Worm (Caenorhabditis elegans) whole organism, young adult: ENCODE results near the gene clec-162.

ENCODE experiments used
- C17E4.6 ChIP-seq: fragments of 200-800 bp; sonication (Bioruptor generic); IDR thresholded peaks from 2 replicates; pipeline ENCODE4 v1.3.6; 2022; ENCODE audit warnings: missing genetic modification reagents, missing genetic modification characterization, missing compliant biosample characterization
- F10E7.11 ChIP-seq: sonication (generic microtip); optimal IDR thresholded peaks from 2 replicates; lab custom pipeline; 2017; ENCODE audit warnings: mild to moderate bottlenecking, missing genetic modification characterization, moderate library complexity, missing compliant biosample characterization
- F37B4.10 ChIP-seq: fragments of 200-800 bp; sonication (Bioruptor generic); IDR thresholded peaks from 2 replicates; pipeline ENCODE4 v1.3.6; 2022; ENCODE audit warnings: missing genetic modification characterization, missing compliant biosample characterization
- F49E8.2 ChIP-seq: sonication (generic microtip); optimal IDR thresholded peaks from 3 replicates; lab custom pipeline; 2017; ENCODE audit warnings: missing genetic modification characterization, mild to moderate bottlenecking, missing compliant biosample characterization, antibody characterized with exemption, moderate library complexity; ENCODE audit not compliant: insufficient read depth
- F55B11.4 ChIP-seq: sonication (generic microtip); optimal IDR thresholded peaks from 2 replicates; lab custom pipeline; 2016; ENCODE audit warnings: missing compliant biosample characterization, missing genetic modification characterization, borderline replicate concordance; ENCODE audit not compliant: insufficient read depth
- F57A8.1 ChIP-seq: fragments of 200-800 bp; sonication (Bioruptor generic); optimal IDR thresholded peaks from 2 replicates; lab custom pipeline; 2018; ENCODE audit warnings: mild to moderate bottlenecking, missing genetic modification characterization, moderate library complexity, missing compliant biosample characterization
- F57C9.4 ChIP-seq: sonication (generic microtip); optimal IDR thresholded peaks from 2 replicates; lab custom pipeline; 2017; ENCODE audit warnings: mild to moderate bottlenecking, missing genetic modification characterization, missing compliant biosample characterization
- T26A5.8 ChIP-seq: sonication (generic microtip); optimal IDR thresholded peaks from 2 replicates; lab custom pipeline; 2016; ENCODE audit warnings: missing genetic modification characterization, missing compliant biosample characterization
- Y56A3A.18 ChIP-seq: fragments of 200-800 bp; sonication (Bioruptor generic); IDR thresholded peaks from 2 replicates; pipeline ENCODE4 v1.3.6; 2022; ENCODE audit warnings: missing genetic modification reagents, missing genetic modification characterization, missing compliant biosample characterization
- Y79H2A.3 ChIP-seq: fragments of 200-800 bp; sonication (Bioruptor generic); conservative IDR thresholded peaks from 2 replicates; pipeline ENCODE4 v1.3.6; 2022; ENCODE audit warnings: missing genetic modification reagents, missing genetic modification characterization, missing compliant biosample characterization
- akir-1 ChIP-seq: fragments of 200-800 bp; sonication (Bioruptor generic); optimal IDR thresholded peaks from 2 replicates; lab custom pipeline; 2018; ENCODE audit warnings: mild to moderate bottlenecking, missing genetic modification characterization, moderate library complexity, missing compliant biosample characterization
- aptf-2 ChIP-seq: fragments of 200-800 bp; sonication (Bioruptor generic); conservative IDR thresholded peaks from 2 replicates; pipeline ENCODE4 v1.3.6; 2022; ENCODE audit warnings: missing genetic modification reagents, missing genetic modification characterization, missing compliant biosample characterization
- atf-7 ChIP-seq: sonication (generic microtip); optimal IDR thresholded peaks from 2 replicates; lab custom pipeline; 2017; ENCODE audit warnings: mild to moderate bottlenecking, missing genetic modification characterization, missing compliant biosample characterization
- attf-5 ChIP-seq: fragments of 200-800 bp; sonication (Bioruptor generic); optimal IDR thresholded peaks from 2 replicates; lab custom pipeline; 2018; ENCODE audit warnings: mild to moderate bottlenecking, missing genetic modification characterization, missing compliant biosample characterization
- bed-1 ChIP-seq: fragments of 200-800 bp; sonication (Bioruptor generic); IDR thresholded peaks from 2 replicates; pipeline ENCODE4 v1.3.6; 2022; ENCODE audit warnings: missing genetic modification reagents, missing genetic modification characterization, missing compliant biosample characterization
- bed-2 ChIP-seq: fragments of 200-800 bp; sonication (Bioruptor generic); IDR thresholded peaks from 2 replicates; pipeline ENCODE4 v1.3.6; 2022; ENCODE audit warnings: missing genetic modification reagents, missing genetic modification characterization, missing compliant biosample characterization
- cebp-1 ChIP-seq, 2 experiments: fragments of 200-800 bp in 1 of 2; sonication (Bioruptor generic) in 1 of 2; sonication (generic microtip) in 1 of 2; IDR thresholded peaks in 1 of 2; optimal IDR thresholded peaks in 1 of 2; 2 replicates each; pipeline versions ENCODE4 v1.3.6 to Lab custom; 2017 to 2022; ENCODE audit warnings: missing compliant biosample characterization in 2 of 2, missing genetic modification characterization in 2 of 2, mild to moderate bottlenecking in 1 of 2, missing genetic modification reagents in 1 of 2, moderate library complexity in 1 of 2
- ceh-27 ChIP-seq: fragments of 200-800 bp; sonication (Bioruptor generic); optimal IDR thresholded peaks from 2 replicates; lab custom pipeline; 2018; ENCODE audit warnings: mild to moderate bottlenecking, missing genetic modification characterization, moderate library complexity, missing compliant biosample characterization
- ceh-58 ChIP-seq: fragments of 200-800 bp; sonication (Bioruptor generic); IDR thresholded peaks from 2 replicates; pipeline ENCODE4 v1.3.6; 2022; ENCODE audit warnings: missing genetic modification characterization, missing compliant biosample characterization
- ceh-79 ChIP-seq: sonication (generic microtip); optimal IDR thresholded peaks from 2 replicates; lab custom pipeline; 2017; ENCODE audit warnings: mild to moderate bottlenecking, missing genetic modification characterization, missing compliant biosample characterization
- die-1 ChIP-seq: sonication (generic microtip); optimal IDR thresholded peaks from 2 replicates; lab custom pipeline; 2016; ENCODE audit warnings: missing genotype, mild to moderate bottlenecking, missing genetic modification characterization, missing compliant biosample characterization
- dox-1 ChIP-seq: fragments of 200-800 bp; sonication (Bioruptor generic); IDR thresholded peaks from 2 replicates; pipeline ENCODE4 v1.3.6; 2022; ENCODE audit warnings: missing genetic modification reagents, missing genetic modification characterization, missing compliant biosample characterization
- ets-4 ChIP-seq: fragments of 200-800 bp; sonication (Bioruptor generic); optimal IDR thresholded peaks from 2 replicates; lab custom pipeline; 2018; ENCODE audit warnings: mild to moderate bottlenecking, missing genetic modification characterization, missing compliant biosample characterization
- him-1 ChIP-seq: sonication (generic microtip); optimal IDR thresholded peaks from 2 replicates; lab custom pipeline; 2016; ENCODE audit warnings: missing genotype, missing genetic modification reagents, missing genetic modification characterization, missing compliant biosample characterization
- hmg-1.2 ChIP-seq: fragments of 200-800 bp; sonication (Bioruptor generic); IDR thresholded peaks from 2 replicates; pipeline ENCODE4 v1.3.6; 2022; ENCODE audit warnings: missing genetic modification reagents, missing genetic modification characterization, missing compliant biosample characterization
- let-526 ChIP-seq: fragments of 200-800 bp; sonication (Bioruptor generic); IDR thresholded peaks from 2 replicates; pipeline ENCODE4 v1.3.6; 2022; ENCODE audit warnings: missing genetic modification reagents, missing genetic modification characterization, missing compliant biosample characterization
- lin-40 ChIP-seq: sonication (generic microtip); optimal IDR thresholded peaks from 2 replicates; lab custom pipeline; 2016; ENCODE audit warnings: missing genetic modification characterization, mild to moderate bottlenecking, missing compliant biosample characterization, missing genotype, missing genetic modification reagents
- lin-54 ChIP-seq: fragments of 200-800 bp; sonication (Bioruptor generic); optimal IDR thresholded peaks from 2 replicates; lab custom pipeline; 2018; ENCODE audit warnings: mild to moderate bottlenecking, missing genetic modification characterization, missing compliant biosample characterization
- lsl-1 ChIP-seq: fragments of 200-800 bp; sonication (Bioruptor generic); optimal IDR thresholded peaks from 2 replicates; lab custom pipeline; 2018; ENCODE audit warnings: mild to moderate bottlenecking, missing genetic modification characterization, moderate library complexity, missing compliant biosample characterization
- lsy-27 ChIP-seq: sonication (generic microtip); optimal IDR thresholded peaks from 2 replicates; lab custom pipeline; 2017; ENCODE audit warnings: missing genetic modification characterization, mild to moderate bottlenecking, missing compliant biosample characterization, antibody characterized with exemption, missing genotype, borderline replicate concordance; ENCODE audit not compliant: insufficient read depth
- madf-10 ChIP-seq: sonication (generic microtip); optimal IDR thresholded peaks from 2 replicates; lab custom pipeline; 2016; ENCODE audit warnings: mild to moderate bottlenecking, missing genetic modification characterization, missing compliant biosample characterization
- mes-4 ChIP-seq: sonication (generic microtip); optimal IDR thresholded peaks from 2 replicates; lab custom pipeline; 2016; ENCODE audit warnings: missing genotype, missing genetic modification characterization, missing compliant biosample characterization
- nfya-1 ChIP-seq: sonication (generic microtip); optimal IDR thresholded peaks from 2 replicates; lab custom pipeline; 2017; ENCODE audit warnings: antibody characterized with exemption, missing compliant biosample characterization, missing genetic modification characterization, borderline replicate concordance; ENCODE audit not compliant: insufficient read depth
- nhr-120 ChIP-seq: fragments of 200-800 bp; sonication (Bioruptor generic); IDR thresholded peaks from 2 replicates; pipeline ENCODE4 v1.3.6; 2022; ENCODE audit warnings: missing genetic modification characterization, missing compliant biosample characterization
- pbrm-1 ChIP-seq: fragments of 200-800 bp; sonication (Bioruptor generic); IDR thresholded peaks from 2 replicates; pipeline ENCODE4 v1.3.6; 2022; ENCODE audit warnings: missing genetic modification reagents, missing genetic modification characterization, missing compliant biosample characterization
- rcor-1 ChIP-seq: fragments of 200-800 bp; sonication (Bioruptor generic); IDR thresholded peaks from 2 replicates; pipeline ENCODE4 v1.3.6; 2022; ENCODE audit warnings: missing genetic modification reagents, missing genetic modification characterization, missing compliant biosample characterization
- sdz-38 ChIP-seq: sonication (generic microtip); optimal IDR thresholded peaks from 2 replicates; lab custom pipeline; 2016; ENCODE audit warnings: missing genotype, missing genetic modification characterization, missing compliant biosample characterization
- sea-2 ChIP-seq: fragments of 200-800 bp; sonication (Bioruptor generic); IDR thresholded peaks from 2 replicates; pipeline ENCODE4 v1.3.6; 2022; ENCODE audit warnings: missing genetic modification characterization, missing compliant biosample characterization
- snpc-4 ChIP-seq, 5 experiments: fragments of 150-350 bp in 1 of 5; sonication (generic microtip) in 4 of 5; optimal IDR thresholded peaks; 2 replicates each; lab custom pipeline; 2014 to 2018; ENCODE audit warnings: missing genetic modification characterization in 5 of 5, missing biosample characterization in 3 of 5, antibody characterized with exemption in 2 of 5, mild to moderate bottlenecking in 2 of 5, missing compliant biosample characterization in 2 of 5, missing genotype in 2 of 5, moderate library complexity in 2 of 5, missing genetic modification reagents in 1 of 5
- somi-1 ChIP-seq: fragments of 200-800 bp; sonication (Bioruptor generic); optimal IDR thresholded peaks from 2 replicates; lab custom pipeline; 2018; ENCODE audit warnings: mild to moderate bottlenecking, missing genetic modification characterization, missing compliant biosample characterization
- tbp1 ChIP-seq: fragments of 200-800 bp; sonication (Bioruptor generic); optimal IDR thresholded peaks from 2 replicates; lab custom pipeline; 2018; ENCODE audit warnings: mild to moderate bottlenecking, missing genetic modification characterization, missing compliant biosample characterization
- tlf-1 ChIP-seq: fragments of 200-800 bp; sonication (Bioruptor generic); optimal IDR thresholded peaks from 2 replicates; lab custom pipeline; 2018; ENCODE audit warnings: mild to moderate bottlenecking, missing genetic modification characterization, missing compliant biosample characterization
- unc-130 ChIP-seq: sonication (generic microtip); optimal IDR thresholded peaks from 2 replicates; lab custom pipeline; 2016; ENCODE audit warnings: missing genetic modification reagents, missing genetic modification characterization, missing compliant biosample characterization
- unc-62 ChIP-seq: fragments of 150-350 bp; optimal IDR thresholded peaks from 2 replicates; lab custom pipeline; 2014; ENCODE audit warnings: missing biosample characterization, missing genetic modification reagents, missing genetic modification characterization
- xnd-1 ChIP-seq: sonication (generic microtip); optimal IDR thresholded peaks from 2 replicates; lab custom pipeline; 2016; ENCODE audit warnings: missing genotype, missing genetic modification reagents, missing genetic modification characterization, missing compliant biosample characterization
- zfh-2 ChIP-seq: fragments of 200-800 bp; sonication (Bioruptor generic); conservative IDR thresholded peaks from 2 replicates; pipeline ENCODE4 v1.3.6; 2022; ENCODE audit warnings: missing genetic modification reagents, missing genetic modification characterization, missing compliant biosample characterization
- ztf-18 ChIP-seq: sonication (generic microtip); optimal IDR thresholded peaks from 2 replicates; lab custom pipeline; 2016; ENCODE audit warnings: missing genotype, mild to moderate bottlenecking, missing genetic modification characterization, missing compliant biosample characterization
- ztf-22 ChIP-seq: fragments of 200-800 bp; sonication (Bioruptor generic); optimal IDR thresholded peaks from 2 replicates; lab custom pipeline; 2018; ENCODE audit warnings: mild to moderate bottlenecking, missing genetic modification characterization, moderate library complexity, missing compliant biosample characterization

The clec-162 gene

DNA sequence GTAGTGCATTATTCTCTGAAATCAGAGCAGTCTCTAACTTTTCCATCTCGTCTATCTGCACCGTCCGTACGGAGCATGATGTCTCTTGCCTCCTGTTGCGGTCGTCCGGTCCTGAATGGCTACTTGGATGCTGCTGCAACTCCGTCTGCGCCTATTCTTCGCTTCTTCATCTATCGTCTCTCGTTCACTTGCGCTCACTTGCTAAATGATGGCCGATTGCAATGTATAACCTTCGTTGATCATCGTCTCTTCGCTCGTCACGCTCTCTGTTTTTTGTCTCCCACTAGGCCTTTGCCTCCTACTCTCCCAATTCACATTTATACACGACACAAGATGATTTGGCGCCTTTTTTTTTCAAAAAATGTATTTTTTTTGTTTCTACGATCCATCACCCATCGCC is 27.7 kb downstream of the clec-162 start (continued):
- no peak for TF ChIP-seq ceh-79 (tag; lab: Kevin White, UChicago)
- no peak for TF ChIP-seq lin-54 (GFP tag; lab: Kevin White, UChicago)
- TF ChIP-seq aptf-2 (GFP tag; lab: Robert Waterston, UW) = no peak
- no peak for TF ChIP-seq bed-1
- TF ChIP-seq somi-1 (GFP tag; lab: Kevin White, UChicago) = no peak
- TF ChIP-seq dox-1 (GFP tag; lab: Robert Waterston, UW) = peak; percentile 78
- TF ChIP-seq lsl-1 (GFP tag; lab: Kevin White, UChicago) = no peak
- peak; percentile 38 for TF ChIP-seq attf-5 (GFP tag; lab: Kevin White, UChicago)
- no peak for TF ChIP-seq pbrm-1 (GFP tag; lab: Robert Waterston, UW)
- TF ChIP-seq xnd-1 (tag; lab: Kevin White, UChicago) = no peak
- TF ChIP-seq ceh-58 = no peak
- TF ChIP-seq atf-7 (tag; lab: Kevin White, UChicago) = no peak
- TF ChIP-seq lin-40 = peak; percentile 26
- TF ChIP-seq cebp-1 (GFP tag; IDR thresholded peaks at IDR 0.05; lab: Robert Waterston, UW) = no peak
- TF ChIP-seq cebp-1 (tag; optimal IDR thresholded peaks at IDR 0.05; lab: Kevin White, UChicago) = peak; percentile 58
- no peak for TF ChIP-seq let-526 (GFP tag; lab: Robert Waterston, UW)
- no peak for TF ChIP-seq Y79H2A.3 (GFP tag; lab: Robert Waterston, UW)
- no peak for TF ChIP-seq F49E8.2
- no peak for TF ChIP-seq rcor-1 (GFP tag; lab: Robert Waterston, UW)
- no peak for TF ChIP-seq unc-130 (GFP tag; lab: Kevin White, UChicago)
- TF ChIP-seq nfya-1 (tag; lab: Kevin White, UChicago) = no peak
- TF ChIP-seq F57A8.1 (GFP tag; lab: Kevin White, UChicago) = no peak
- no peak for TF ChIP-seq bed-2 (GFP tag; lab: Robert Waterston, UW)
- TF ChIP-seq unc-62 (GFP tag; lab: Kevin White, UChicago) = no peak
- TF ChIP-seq F37B4.10 (GFP tag; lab: Robert Waterston, UW) = no peak
- no peak for TF ChIP-seq ztf-18
- no peak for TF ChIP-seq tbp1
- TF ChIP-seq madf-10 (tag; lab: Kevin White, UChicago) = no peak
- TF ChIP-seq F57C9.4 (tag; lab: Kevin White, UChicago) = no peak
- no peak for TF ChIP-seq zfh-2 (GFP tag; lab: Robert Waterston, UW)
- peak; percentile 5 for TF ChIP-seq ceh-27
- peak; percentile 4 for TF ChIP-seq ets-4 (GFP tag; lab: Kevin White, UChicago)
- no peak for TF ChIP-seq mes-4 (tag; lab: Kevin White, UChicago)
- no peak for TF ChIP-seq F55B11.4
- no peak for TF ChIP-seq him-1 (tag; lab: Kevin White, UChicago)
- TF ChIP-seq tlf-1 = no peak
- TF ChIP-seq T26A5.8 (tag; lab: Kevin White, UChicago) = no peak
- TF ChIP-seq F10E7.11 (tag; lab: Kevin White, UChicago) = no peak
- peak; percentile 56; the same call in 1 of the 2 replicates for TF ChIP-seq hmg-1.2 (GFP tag; lab: Robert Waterston, UW)
- no peak for TF ChIP-seq sdz-38 (tag; lab: Kevin White, UChicago)
- no peak for TF ChIP-seq die-1 (tag; lab: Kevin White, UChicago)
- no peak for TF ChIP-seq lsy-27 (tag; lab: Kevin White, UChicago)
- TF ChIP-seq snpc-4 (GFP tag; optimal IDR thresholded peaks at IDR 0.05; lab: Kevin White, UChicago) = no peak
- TF ChIP-seq snpc-4 (tag; optimal IDR thresholded peaks at IDR 0.05; lab: Kevin White, UChicago) = peak in 2 of 4 experiments; percentile 28 to 56
- no peak for TF ChIP-seq Y56A3A.18 (GFP tag; lab: Robert Waterston, UW)
- TF ChIP-seq akir-1 (GFP tag; lab: Kevin White, UChicago) = no peak
- no peak for TF ChIP-seq nhr-120 (GFP tag; lab: Robert Waterston, UW)
- TF ChIP-seq sea-2 = no peak
- TF ChIP-seq C17E4.6 (GFP tag; lab: Robert Waterston, UW) = no peak
- no peak for TF ChIP-seq ztf-22
